Worm (Caenorhabditis elegans) whole organism, early embryonic: ENCODE results near the gene srbc-42.

ENCODE experiments used
- aly-1 ChIP-seq: sonication (generic microtip); optimal IDR thresholded peaks from 2 replicates; lab custom pipeline; 2016; ENCODE audit warnings: missing genetic modification characterization, missing compliant biosample characterization
- ama-1 ChIP-seq: fragments of 150-350 bp; optimal IDR thresholded peaks from 2 replicates; lab custom pipeline; 2014
- ceh-13 ChIP-seq: fragments of 200-800 bp; sonication (Bioruptor generic); optimal IDR thresholded peaks from 2 replicates; lab custom pipeline; 2018; ENCODE audit warnings: mild to moderate bottlenecking, missing genetic modification characterization, missing compliant biosample characterization
- flt-1 ChIP-seq: fragments of 200-800 bp; sonication (Bioruptor generic); IDR thresholded peaks from 2 replicates; pipeline ENCODE4 v1.3.6; 2022; ENCODE audit warnings: missing genetic modification characterization, missing compliant biosample characterization

DNA sequence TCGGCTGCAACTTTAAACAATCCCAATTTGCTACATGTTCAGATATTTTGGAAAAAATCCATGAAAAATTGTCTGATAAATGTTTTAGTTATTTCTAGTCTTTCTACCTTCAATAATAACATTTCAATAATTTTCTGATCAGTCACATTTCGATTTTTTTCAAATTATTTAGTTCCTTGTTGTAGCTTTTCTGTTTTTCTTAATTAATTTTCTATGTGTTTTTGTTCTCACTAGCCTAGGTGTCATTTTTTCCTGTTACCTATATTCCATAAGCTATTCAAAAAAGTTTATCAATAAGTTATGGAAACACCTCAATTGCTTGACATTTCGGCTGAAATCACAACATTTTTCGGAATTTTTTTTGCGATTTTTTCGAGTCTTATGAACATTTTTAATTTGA, 37.7 kb downstream of the srbc-42 start, which contains the start of gene srbc-23:
- TF ChIP-seq aly-1 (tag; lab: Kevin White, UChicago) (no peak), ceh-13 (GFP tag; lab: Kevin White, UChicago) (no peak), flt-1 (no peak), ama-1 (lab: Kevin White, UChicago) (no peak)
